Worm (Caenorhabditis elegans) whole organism, L2 larva: ENCODE data around the gene R13A1.10.
A peak's percentile ranks its signal among the peaks of the same experiment; 100 is the strongest.
"Not testable (repeated sequence)": the region's sequence is repeated elsewhere in the genome, so short reads cannot be mapped to it uniquely, and the experiment has no call there.

Experiments used
- C34F6.9 ChIP-seq: fragments of 150-350 bp; optimal IDR thresholded peaks from 2 replicates; lab custom pipeline; 2014; ENCODE audit warnings: missing biosample characterization, missing genetic modification characterization
- F13H6.1 ChIP-seq: sonication (generic microtip); optimal IDR thresholded peaks from 2 replicates; lab custom pipeline; 2016; ENCODE audit warnings: missing genetic modification characterization, missing compliant biosample characterization
- R02D3.7 ChIP-seq: fragments of 150-350 bp; optimal IDR thresholded peaks from 2 replicates; lab custom pipeline; 2014; ENCODE audit warnings: missing biosample characterization, missing genetic modification characterization
- Y55F3AM.14 ChIP-seq: fragments of 200-800 bp; sonication (Bioruptor generic); optimal IDR thresholded peaks from 2 replicates; lab custom pipeline; 2018; ENCODE audit warnings: mild to moderate bottlenecking, missing genetic modification characterization, missing compliant biosample characterization
- alr-1 ChIP-seq: fragments of 150-350 bp; optimal IDR thresholded peaks from 2 replicates; lab custom pipeline; 2014; ENCODE audit warnings: missing biosample characterization, missing genetic modification characterization
- blmp-1 ChIP-seq: sonication (generic microtip); optimal IDR thresholded peaks from 2 replicates; lab custom pipeline; 2017; ENCODE audit warnings: missing genetic modification characterization, mild to moderate bottlenecking, missing compliant biosample characterization, antibody characterized with exemption, moderate library complexity; ENCODE audit not compliant: insufficient read depth
- ceh-16 ChIP-seq: fragments of 150-350 bp; optimal IDR thresholded peaks from 2 replicates; lab custom pipeline; 2014; ENCODE audit warnings: missing biosample characterization, missing genetic modification characterization
- ceh-82 ChIP-seq: fragments of 150-350 bp; optimal IDR thresholded peaks from 2 replicates; lab custom pipeline; 2014; ENCODE audit warnings: missing biosample characterization, missing genetic modification characterization
- dmd-4 ChIP-seq: sonication (generic microtip); optimal IDR thresholded peaks from 2 replicates; lab custom pipeline; 2017; ENCODE audit warnings: missing biosample characterization, missing genetic modification characterization
- elt-1 ChIP-seq: fragments of 150-350 bp; optimal IDR thresholded peaks from 2 replicates; lab custom pipeline; 2014; ENCODE audit warnings: missing biosample characterization, missing genetic modification characterization
- elt-3 ChIP-seq: sonication (generic microtip); optimal IDR thresholded peaks from 2 replicates; lab custom pipeline; 2017; ENCODE audit warnings: missing biosample characterization, missing genetic modification characterization
- fos-1 ChIP-seq: fragments of 150-350 bp; optimal IDR thresholded peaks from 2 replicates; lab custom pipeline; 2014; ENCODE audit warnings: missing biosample characterization, missing genetic modification characterization
- gmeb-1 ChIP-seq: fragments of 150-350 bp; optimal IDR thresholded peaks from 2 replicates; lab custom pipeline; 2014; ENCODE audit warnings: missing biosample characterization, missing genetic modification characterization
- lin-11 ChIP-seq: fragments of 150-350 bp; sonication (generic microtip); optimal IDR thresholded peaks from 2 replicates; lab custom pipeline; 2014; ENCODE audit warnings: missing biosample characterization, missing genetic modification characterization, inconsistent platforms, mixed read lengths
- mab-5 ChIP-seq: fragments of 150-350 bp; optimal IDR thresholded peaks from 2 replicates; lab custom pipeline; 2014; ENCODE audit warnings: missing biosample characterization, missing genetic modification characterization
- mdl-1 ChIP-seq, 2 experiments: fragments of 150-350 bp in 1 of 2; sonication (generic microtip) in 1 of 2; optimal IDR thresholded peaks; 2 replicates each; lab custom pipeline; 2017; ENCODE audit warnings: missing biosample characterization in 2 of 2, missing genetic modification characterization in 2 of 2
- nhr-10 ChIP-seq: sonication (generic microtip); optimal IDR thresholded peaks from 2 replicates; lab custom pipeline; 2017; ENCODE audit warnings: missing biosample characterization, missing genetic modification characterization
- nhr-11 ChIP-seq: fragments of 150-350 bp; optimal IDR thresholded peaks from 2 replicates; lab custom pipeline; 2014; ENCODE audit warnings: missing biosample characterization, missing genetic modification characterization
- nhr-12 ChIP-seq: fragments of 150-350 bp; optimal IDR thresholded peaks from 2 replicates; lab custom pipeline; 2014; ENCODE audit warnings: missing biosample characterization, missing genetic modification characterization
- nhr-21 ChIP-seq: fragments of 150-350 bp; optimal IDR thresholded peaks from 2 replicates; lab custom pipeline; 2014; ENCODE audit warnings: missing biosample characterization, missing genetic modification characterization
- nhr-237 ChIP-seq: fragments of 150-350 bp; optimal IDR thresholded peaks from 2 replicates; lab custom pipeline; 2014; ENCODE audit warnings: missing biosample characterization, missing genetic modification characterization
- nhr-25 ChIP-seq: fragments of 150-350 bp; sonication (generic microtip); optimal IDR thresholded peaks from 3 replicates; lab custom pipeline; 2014; ENCODE audit warnings: missing biosample characterization, missing genetic modification characterization
- peb-1 ChIP-seq: fragments of 150-350 bp; optimal IDR thresholded peaks from 2 replicates; lab custom pipeline; 2014; ENCODE audit warnings: missing biosample characterization, missing genetic modification characterization
- skn-1 ChIP-seq: sonication (generic microtip); optimal IDR thresholded peaks from 2 replicates; lab custom pipeline; 2017; ENCODE audit warnings: missing biosample characterization, missing genetic modification characterization
- sma-3 ChIP-seq: sonication (generic microtip); optimal IDR thresholded peaks from 2 replicates; lab custom pipeline; 2016; ENCODE audit warnings: missing genetic modification reagents, missing genetic modification characterization, missing compliant biosample characterization
- sma-9 ChIP-seq, 2 experiments: fragments of 150-350 bp in 1 of 2; sonication (generic microtip) in 1 of 2; optimal IDR thresholded peaks; 2 replicates each; lab custom pipeline; 2014 to 2016; ENCODE audit warnings: missing genetic modification characterization in 2 of 2, mild to moderate bottlenecking in 1 of 2, missing biosample characterization in 1 of 2, missing compliant biosample characterization in 1 of 2, missing genetic modification reagents in 1 of 2, moderate library complexity in 1 of 2
- snpc-4 ChIP-seq: fragments of 150-350 bp; optimal IDR thresholded peaks from 2 replicates; lab custom pipeline; 2014; ENCODE audit warnings: missing biosample characterization, missing genetic modification characterization
- unc-55 ChIP-seq: fragments of 150-350 bp; sonication (generic microtip); optimal IDR thresholded peaks from 3 replicates; lab custom pipeline; 2014; ENCODE audit warnings: missing biosample characterization, missing genetic modification reagents, missing genetic modification characterization
- zag-1 ChIP-seq: fragments of 150-350 bp; optimal IDR thresholded peaks from 2 replicates; lab custom pipeline; 2014; ENCODE audit warnings: missing biosample characterization, missing genetic modification characterization
- ztf-1 ChIP-seq: fragments of 200-800 bp; sonication (Bioruptor generic); conservative IDR thresholded peaks from 2 replicates; pipeline ENCODE4 v1.3.6; 2022; ENCODE audit warnings: missing genetic modification characterization, missing compliant biosample characterization
- ztf-11 ChIP-seq: sonication (generic microtip); optimal IDR thresholded peaks from 2 replicates; lab custom pipeline; 2017; ENCODE audit warnings: missing biosample characterization, missing genetic modification characterization

Gene R13A1.10

ce11 chrIV:7254690-7255089 lies 27.7 kb upstream of the R13A1.10 start, which contains the start of gene C06E4.5:
TSS of gene C06E4.5 (plus strand) at chrIV:7254990.
- TF ChIP-seq alr-1 (tag; lab: Kevin White, UChicago); lin-11 (tag; lab: Kevin White, UChicago); nhr-21: not testable (repeated sequence)

- peak; percentile 50 for TF ChIP-seq snpc-4 (tag; lab: Kevin White, UChicago)
- TF ChIP-seq ztf-11 (tag; lab: Kevin White, UChicago) = no peak
Observed at ce11 chrIV:7253271-7253670, 26.3 kb upstream of the R13A1.10 start.

- TF ChIP-seq fos-1 = no peak
- no peak for TF ChIP-seq nhr-12 (tag; lab: Kevin White, UChicago)
- TF ChIP-seq Y55F3AM.14 = no peak
- TF ChIP-seq C34F6.9 (tag; lab: Kevin White, UChicago) = no peak
- no peak for TF ChIP-seq nhr-10 (tag; lab: Kevin White, UChicago)
- no peak for TF ChIP-seq lin-11 (tag; lab: Kevin White, UChicago)
- no peak for TF ChIP-seq sma-3 (GFP tag; lab: Kevin White, UChicago)
- TF ChIP-seq skn-1 (tag; lab: Kevin White, UChicago) = no peak
Observed at ce11 chrIV:7250158-7250557, 23.2 kb upstream of the R13A1.10 start, which contains the start of gene D2024.18. TSS of gene D2024.18 (plus strand) at chrIV:7250458.

- TF ChIP-seq mab-5, elt-3, ceh-82 (tag; lab: Kevin White, UChicago): not testable (repeated sequence)
Observed at ce11 chrIV:7247243-7247642, 20.3 kb upstream of the R13A1.10 start, which contains the start of gene D2024.1. TSS of gene D2024.1 (plus strand) at chrIV:7247543.

ce11 chrIV:7246553-7246952 lies 19.6 kb upstream of the R13A1.10 start, which contains the start of gene col-114:
TSS of gene col-114 (minus strand) at chrIV:7246653.
- TF ChIP-seq gmeb-1 (tag; lab: Kevin White, UChicago) (no peak), fos-1 (no peak), ceh-16 (no peak), nhr-11 (tag; lab: Kevin White, UChicago) (no peak), lin-11 (tag; lab: Kevin White, UChicago) (no peak), nhr-25 (tag; lab: Kevin White, UChicago) (no peak), nhr-21 (no peak), nhr-10 (tag; lab: Kevin White, UChicago) (no peak), nhr-237 (tag; lab: Kevin White, UChicago) (no peak), Y55F3AM.14 (no peak), elt-3 (tag; lab: Kevin White, UChicago) (no peak), unc-55 (no peak), sma-9 (GFP tag; optimal IDR thresholded peaks at IDR 0.05; lab: Kevin White, UChicago) (no peak), sma-9 (tag; optimal IDR thresholded peaks at IDR 0.05; lab: Kevin White, UChicago) (no peak), zag-1 (tag; lab: Kevin White, UChicago) (no peak), blmp-1 (tag; lab: Kevin White, UChicago) (no peak), ztf-11 (tag; lab: Kevin White, UChicago) (no peak), peb-1 (tag; lab: Kevin White, UChicago) (no peak), mdl-1 (tag; optimal IDR thresholded peaks at IDR 0.05; lab: Kevin White, UChicago) (no peak), elt-1 (no peak)

- no peak for TF ChIP-seq ztf-1
Observed at ce11 chrIV:7245592-7245991, 18.6 kb upstream of the R13A1.10 start.

ce11 chrIV:7243913-7244312 lies 16.9 kb upstream of the R13A1.10 start, which contains the start of gene afmd-1:
TSS of gene afmd-1 (plus strand) at chrIV:7244228.
- no peak for TF ChIP-seq R02D3.7 (tag; lab: Kevin White, UChicago)
- TF ChIP-seq snpc-4 (tag; lab: Kevin White, UChicago) = no peak
- TF ChIP-seq F13H6.1 (tag; lab: Kevin White, UChicago) = no peak
- TF ChIP-seq gmeb-1 (tag; lab: Kevin White, UChicago) = no peak
- no peak for TF ChIP-seq ceh-82 (tag; lab: Kevin White, UChicago)
- TF ChIP-seq dmd-4 (tag; lab: Kevin White, UChicago) = no peak
- no peak for TF ChIP-seq C34F6.9 (tag; lab: Kevin White, UChicago)
